Worm (Caenorhabditis elegans) whole organism, L1 larva: ENCODE measurements around the gene sre-43.

Experiments used
- C34B4.2 ChIP-seq: sonication (generic microtip); optimal IDR thresholded peaks from 2 replicates; lab custom pipeline; 2017; ENCODE audit warnings: mild to moderate bottlenecking, missing genetic modification characterization, missing compliant biosample characterization
- F16B12.6 ChIP-seq: fragments of 150-350 bp; optimal IDR thresholded peaks from 2 replicates; lab custom pipeline; 2014; ENCODE audit warnings: missing biosample characterization, missing genetic modification characterization
- aha-1 ChIP-seq: fragments of 150-350 bp; optimal IDR thresholded peaks from 2 replicates; lab custom pipeline; 2014; ENCODE audit warnings: missing biosample characterization, missing genetic modification characterization
- blmp-1 ChIP-seq: fragments of 150-350 bp; optimal IDR thresholded peaks from 2 replicates; lab custom pipeline; 2014; ENCODE audit warnings: missing biosample characterization, missing genetic modification characterization
- ceh-88 ChIP-seq: fragments of 200-800 bp; sonication (Bioruptor generic); IDR thresholded peaks from 2 replicates; pipeline ENCODE4 v1.3.6; 2022; ENCODE audit warnings: missing genetic modification characterization, missing compliant biosample characterization
- ceh-90 ChIP-seq: sonication (generic microtip); optimal IDR thresholded peaks from 2 replicates; lab custom pipeline; 2016; ENCODE audit warnings: missing genetic modification characterization, missing compliant biosample characterization
- dpl-1 ChIP-seq, 3 experiments: fragments of 150-350 bp in 2 of 3; sonication (generic microtip) in 1 of 3; optimal IDR thresholded peaks; 2 replicates each; lab custom pipeline; 2014 to 2017; ENCODE audit warnings: missing biosample characterization in 3 of 3, missing genetic modification characterization in 3 of 3, missing genetic modification reagents in 3 of 3
- dsc-1 ChIP-seq: sonication (generic microtip); optimal IDR thresholded peaks from 2 replicates; lab custom pipeline; 2016; ENCODE audit warnings: mild to moderate bottlenecking, missing genetic modification characterization, missing compliant biosample characterization
- efl-1 ChIP-seq, 4 experiments: fragments of 150-350 bp; optimal IDR thresholded peaks in 3 of 4; peaks in 1 of 4; 1 replicate in 1 of 4; 2 replicates in 3 of 4; lab custom pipeline; 2014; ENCODE audit warnings: missing biosample characterization in 2 of 4, missing genetic modification characterization in 2 of 4, missing genetic modification reagents in 2 of 4
- egl-27 ChIP-seq, 2 experiments: fragments of 150-350 bp in 1 of 2; sonication (generic microtip); optimal IDR thresholded peaks; 3 replicates each; lab custom pipeline; 2017 to 2018; ENCODE audit warnings: missing biosample characterization in 2 of 2, missing genetic modification characterization in 2 of 2, missing genetic modification reagents in 2 of 2
- elt-2 ChIP-seq: sonication (generic microtip); optimal IDR thresholded peaks from 2 replicates; lab custom pipeline; 2016; ENCODE audit warnings: missing genetic modification characterization, mild to moderate bottlenecking, inconsistent platforms, missing compliant biosample characterization, missing genetic modification reagents
- hlh-4 ChIP-seq: sonication (generic microtip); optimal IDR thresholded peaks from 2 replicates; lab custom pipeline; 2016; ENCODE audit warnings: mild to moderate bottlenecking, missing genetic modification characterization, missing compliant biosample characterization
- jun-1 ChIP-seq: fragments of 150-350 bp; optimal IDR thresholded peaks from 2 replicates; lab custom pipeline; 2014; ENCODE audit warnings: missing biosample characterization, missing genetic modification reagents, missing genetic modification characterization
- lin-35 ChIP-seq, 2 experiments: fragments of 150-350 bp; optimal IDR thresholded peaks; 2 replicates each; lab custom pipeline; 2014; ENCODE audit warnings: missing biosample characterization in 2 of 2, missing genetic modification characterization in 2 of 2, missing genetic modification reagents in 2 of 2
- lin-39 ChIP-seq: fragments of 150-350 bp; optimal IDR thresholded peaks from 2 replicates; lab custom pipeline; 2014; ENCODE audit warnings: missing biosample characterization, missing genetic modification reagents, missing genetic modification characterization
- mab-9 ChIP-seq: fragments of 200-800 bp; sonication (Bioruptor generic); IDR thresholded peaks from 2 replicates; pipeline ENCODE4 v1.3.6; 2022; ENCODE audit warnings: missing genetic modification reagents, missing genetic modification characterization, missing compliant biosample characterization
- mef-2 ChIP-seq: fragments of 150-350 bp; optimal IDR thresholded peaks from 2 replicates; lab custom pipeline; 2014; ENCODE audit warnings: missing biosample characterization, missing genetic modification characterization
- nhr-19 ChIP-seq: fragments of 200-800 bp; sonication (Bioruptor generic); conservative IDR thresholded peaks from 2 replicates; pipeline ENCODE4 v1.3.6; 2022; ENCODE audit warnings: missing genetic modification characterization, missing compliant biosample characterization
- nhr-20 ChIP-seq: sonication (generic microtip); optimal IDR thresholded peaks from 2 replicates; lab custom pipeline; 2016; ENCODE audit warnings: mild to moderate bottlenecking, missing genetic modification characterization, missing compliant biosample characterization
- nhr-237 ChIP-seq: fragments of 150-350 bp; optimal IDR thresholded peaks from 2 replicates; lab custom pipeline; 2014; ENCODE audit warnings: missing biosample characterization, missing genetic modification characterization
- nhr-47 ChIP-seq: sonication (generic microtip); optimal IDR thresholded peaks from 2 replicates; lab custom pipeline; 2016; ENCODE audit warnings: mild to moderate bottlenecking, missing genetic modification characterization, moderate library complexity, missing compliant biosample characterization
- nhr-85 ChIP-seq: sonication (generic microtip); peaks from one replicate; lab custom pipeline; 2016; ENCODE audit warnings: missing genetic modification characterization, inconsistent platforms, missing compliant biosample characterization
- pag-3 ChIP-seq: sonication (generic microtip); optimal IDR thresholded peaks from 2 replicates; lab custom pipeline; 2017; ENCODE audit warnings: missing genetic modification characterization, mild to moderate bottlenecking, missing compliant biosample characterization, antibody characterized with exemption, borderline replicate concordance; ENCODE audit not compliant: insufficient read depth
- pax-3 ChIP-seq: fragments of 200-800 bp; sonication (Bioruptor generic); optimal IDR thresholded peaks from 2 replicates; lab custom pipeline; 2018; ENCODE audit warnings: mild to moderate bottlenecking, missing genetic modification characterization, moderate library complexity, missing compliant biosample characterization
- skn-1 ChIP-seq: fragments of 150-350 bp; optimal IDR thresholded peaks from 2 replicates; lab custom pipeline; 2014; ENCODE audit warnings: missing biosample characterization, missing genetic modification characterization
- sup-37 ChIP-seq: fragments of 200-800 bp; sonication (Bioruptor generic); optimal IDR thresholded peaks from 2 replicates; lab custom pipeline; 2018; ENCODE audit warnings: mild to moderate bottlenecking, missing genetic modification characterization, missing compliant biosample characterization
- tlp-1 ChIP-seq: fragments of 150-350 bp; optimal IDR thresholded peaks from 2 replicates; lab custom pipeline; 2014; ENCODE audit warnings: missing biosample characterization, missing genetic modification characterization
- unc-98 ChIP-seq: fragments of 200-800 bp; sonication (Bioruptor generic); IDR thresholded peaks from 2 replicates; pipeline ENCODE4 v1.3.6; 2022; ENCODE audit warnings: missing genetic modification characterization, missing compliant biosample characterization
- zip-4 ChIP-seq: fragments of 200-800 bp; sonication (Bioruptor generic); optimal IDR thresholded peaks from 2 replicates; lab custom pipeline; 2018; ENCODE audit warnings: mild to moderate bottlenecking, missing genetic modification characterization, moderate library complexity, missing compliant biosample characterization
- ztf-4 ChIP-seq: fragments of 150-350 bp; optimal IDR thresholded peaks from 2 replicates; lab custom pipeline; 2014; ENCODE audit warnings: missing biosample characterization, missing genetic modification characterization

sre-43 gene

DNA sequence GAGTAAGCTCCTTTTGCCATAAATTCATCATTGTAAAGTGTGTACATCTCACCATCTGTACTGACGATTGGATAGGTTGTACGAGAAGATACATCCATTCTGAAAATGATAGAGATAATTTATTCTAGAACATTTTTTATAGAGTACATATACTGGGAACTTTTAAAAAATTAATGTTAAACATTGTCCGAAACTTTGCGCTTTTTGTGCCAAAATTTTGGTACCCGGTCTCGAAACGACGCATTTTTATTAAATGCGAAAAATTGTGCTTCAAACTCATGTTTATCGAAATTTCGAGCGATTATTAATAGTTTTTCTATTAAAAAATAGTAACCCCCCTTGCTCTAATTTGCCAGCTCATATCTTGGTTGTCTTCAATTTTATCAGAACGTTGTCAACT is 22.9 kb upstream of the sre-43 start, which contains the start of gene Y39G8B.5:
Gene Y39G8B.5, minus strand, starts transcription at position 101 of the 400 bp plus-strand sequence.
- no peak for TF ChIP-seq efl-1 (optimal IDR thresholded peaks at IDR 0.05; lab: Kevin White, UChicago)
- peak in 1 of 2 experiments; percentile 6 for TF ChIP-seq efl-1 (GFP tag; optimal IDR thresholded peaks at IDR 0.05 in 1 of 2; lab: Kevin White, UChicago)
- no peak for TF ChIP-seq ceh-88 (GFP tag; lab: Robert Waterston, UW)
- TF ChIP-seq, all 84 proteins: peak for 1

DNA sequence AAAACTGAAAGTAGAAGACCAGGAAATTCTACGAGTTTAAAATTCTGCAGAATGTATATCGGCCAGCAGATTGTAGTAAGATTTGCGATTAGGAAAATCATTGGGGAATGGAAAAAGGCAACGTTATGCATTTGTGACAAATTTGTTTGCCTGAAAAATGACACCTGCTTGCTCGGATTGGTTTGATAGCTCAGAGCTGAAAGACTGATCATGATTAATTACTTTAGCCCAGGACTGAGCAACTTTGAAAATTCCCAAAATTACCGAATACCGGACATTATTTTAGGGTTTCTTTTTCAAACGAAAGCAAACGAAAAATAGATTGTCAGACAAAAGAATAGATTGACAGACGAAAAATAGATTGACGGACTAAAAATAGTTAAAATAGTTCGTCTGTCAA is 15.7 kb upstream of the sre-43 start, which contains the start of gene sre-47:
Gene sre-47, minus strand, starts transcription at position 101 of the 400 bp plus-strand sequence.
- no peak for TF ChIP-seq efl-1 (optimal IDR thresholded peaks at IDR 0.05; lab: Kevin White, UChicago)
- TF ChIP-seq efl-1 (GFP tag; optimal IDR thresholded peaks at IDR 0.05 in 1 of 2; lab: Kevin White, UChicago), result peak in 1 of 2 experiments; percentile 76
- no peak for TF ChIP-seq blmp-1 (tag; lab: Kevin White, UChicago)
- TF ChIP-seq, all 84 proteins: peak for 1

DNA sequence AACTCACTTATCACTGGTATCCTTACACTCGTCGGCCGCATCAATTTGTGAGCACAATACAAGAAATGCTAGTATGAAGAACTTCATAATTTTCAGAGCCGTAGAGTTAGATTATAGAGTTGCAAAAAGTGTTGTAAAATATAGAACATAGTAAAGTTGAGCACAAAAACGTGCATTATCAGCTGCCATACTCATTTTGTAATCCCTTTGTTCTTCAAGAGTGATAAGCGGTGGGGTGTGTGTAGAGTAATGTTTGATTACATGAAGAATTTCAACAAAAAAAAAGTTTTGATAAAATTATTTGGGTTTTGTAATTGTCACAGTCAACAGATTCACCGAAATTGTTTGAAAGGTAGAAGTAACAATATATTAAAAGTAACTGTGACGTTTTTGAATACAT is 14.0 kb upstream of the sre-43 start, which contains the start of the genes Y39G8B.13 and Y39G8B.10:
Gene Y39G8B.13, minus strand, starts transcription at position 125 of the 400 bp plus-strand sequence.
Gene Y39G8B.10, minus strand, starts transcription at position 193 of the 400 bp plus-strand sequence.
- TF ChIP-seq elt-2 (tag; lab: Kevin White, UChicago) (peak; percentile 60), nhr-47 (tag; lab: Kevin White, UChicago) (no peak), mab-9 (GFP tag; lab: Robert Waterston, UW) (no peak)

DNA sequence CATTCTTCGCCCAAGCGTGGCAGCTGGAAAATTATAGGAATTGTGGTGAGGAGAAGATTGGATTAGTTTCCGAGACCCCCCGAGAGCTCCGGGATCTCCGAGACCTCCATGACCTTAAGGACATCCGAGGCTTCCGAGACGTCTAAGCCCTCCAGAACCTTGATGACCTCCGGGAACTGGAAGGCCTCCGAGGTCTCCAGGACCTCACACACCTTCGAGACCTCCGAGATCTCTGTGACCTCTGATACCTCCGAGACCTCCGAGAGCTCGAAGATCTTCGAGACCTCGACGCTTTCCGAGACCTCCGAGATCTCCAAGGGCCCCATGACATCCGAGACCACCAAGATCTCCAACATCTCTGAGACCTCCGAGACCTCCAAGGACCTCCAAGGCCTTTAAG is 13.4 kb upstream of the sre-43 start:
- TF ChIP-seq unc-98 (GFP tag; lab: Robert Waterston, UW) (no peak), ztf-4 (tag; lab: Kevin White, UChicago) (no peak), aha-1 (tag; lab: Kevin White, UChicago) (no peak)

DNA sequence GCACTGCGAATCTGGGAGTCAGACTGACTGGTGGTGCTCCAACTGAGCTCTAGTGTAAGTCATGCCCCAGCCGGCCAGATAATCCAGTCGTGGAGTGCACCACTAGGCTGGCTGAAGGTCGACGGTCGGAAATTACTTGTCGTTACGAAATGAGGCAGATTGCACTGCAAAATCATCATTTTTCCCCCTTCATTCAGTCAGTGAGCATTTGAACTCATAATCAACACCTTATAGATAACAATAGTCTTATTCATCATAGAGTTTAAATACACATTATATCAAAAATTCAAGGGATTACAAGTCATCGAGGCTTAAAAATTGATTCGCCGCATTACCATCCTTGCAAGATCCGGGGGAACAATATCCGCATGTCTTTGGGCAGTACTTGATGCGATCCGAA is 12.9 kb upstream of the sre-43 start:
- TF ChIP-seq nhr-237 (tag; lab: Kevin White, UChicago) (no peak), efl-1 (optimal IDR thresholded peaks at IDR 0.05; lab: Kevin White, UChicago) (no peak), efl-1 (GFP tag; optimal IDR thresholded peaks at IDR 0.05 in 1 of 2; lab: Kevin White, UChicago) (peak in 1 of 2 experiments; percentile 48), hlh-4 (tag; lab: Kevin White, UChicago) (no peak)

DNA sequence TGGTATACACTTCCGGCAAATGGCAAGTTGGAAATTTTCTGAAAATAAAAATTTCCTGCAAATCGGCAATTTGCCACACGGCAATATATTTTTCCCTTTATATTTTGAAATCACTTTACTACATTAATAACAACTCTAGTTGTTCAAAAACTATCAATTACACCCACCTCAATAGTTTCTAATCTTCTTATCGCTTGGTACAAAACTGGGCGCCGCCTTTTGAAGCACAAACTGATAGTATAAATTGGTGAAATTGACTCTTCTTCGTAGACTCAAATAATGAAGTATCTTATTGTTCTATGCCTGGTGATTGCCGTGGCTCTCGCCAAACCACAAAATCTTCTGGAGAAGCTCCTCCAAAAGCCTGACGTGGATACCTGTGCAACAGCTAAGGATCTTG is 12.2 kb upstream of the sre-43 start, which contains the start of gene Y39G8B.9:
Gene Y39G8B.9, plus strand, starts transcription at position 269 of the 400 bp plus-strand sequence.
- TF ChIP-seq efl-1 (optimal IDR thresholded peaks at IDR 0.05; lab: Kevin White, UChicago) (no peak), efl-1 (GFP tag; optimal IDR thresholded peaks at IDR 0.05 in 1 of 2; lab: Kevin White, UChicago) (peak in 1 of 2 experiments; percentile 33), pag-3 (tag; lab: Kevin White, UChicago) (no peak), elt-2 (tag; lab: Kevin White, UChicago) (peak; percentile 43)

DNA sequence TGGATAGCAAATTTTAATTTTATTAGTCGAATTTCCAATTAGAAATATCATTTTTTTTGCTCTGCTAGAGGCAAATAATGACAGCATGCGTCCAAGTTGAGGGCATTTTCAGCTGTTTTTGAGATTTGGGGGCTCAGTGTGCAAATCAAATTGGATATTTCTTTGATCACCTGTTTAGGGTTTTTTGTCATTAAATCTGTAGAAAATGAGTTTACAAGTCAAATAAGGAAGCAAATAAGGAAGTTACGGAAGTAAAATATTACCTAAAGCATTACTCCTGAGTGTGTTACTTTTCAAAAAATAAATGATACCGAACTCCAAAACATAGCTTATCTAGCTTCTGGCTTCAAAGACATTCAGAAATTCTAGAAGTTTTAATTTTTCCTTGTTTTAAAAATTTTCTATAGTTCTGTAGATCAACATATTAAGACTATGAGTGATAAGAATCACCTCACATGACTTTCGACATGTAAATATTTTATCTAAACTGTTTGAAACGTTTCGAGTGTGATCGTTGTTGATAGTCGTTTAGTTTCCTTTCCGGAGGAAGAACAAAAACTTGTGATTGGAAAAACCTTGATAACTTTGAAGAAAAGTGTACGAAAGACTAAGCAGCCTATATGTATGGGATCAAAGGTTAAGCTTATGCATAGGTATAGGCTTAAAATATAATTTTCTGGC is 11.1 kb upstream of the sre-43 start, which contains the start of gene sre-48:
Gene sre-48, minus strand, starts transcription at position 51 of the 681 bp plus-strand sequence.
- TF ChIP-seq lin-35 (GFP tag; optimal IDR thresholded peaks at IDR 0.05; lab: Kevin White, UChicago) (peak in 1 of 2 experiments; percentile 39), elt-2 (tag; lab: Kevin White, UChicago) (peak; percentile 98), nhr-20 (tag; lab: Kevin White, UChicago) (peak; percentile 25), C34B4.2 (tag; lab: Kevin White, UChicago) (no peak), jun-1 (tag; lab: Kevin White, UChicago) (peak; percentile 60)

DNA sequence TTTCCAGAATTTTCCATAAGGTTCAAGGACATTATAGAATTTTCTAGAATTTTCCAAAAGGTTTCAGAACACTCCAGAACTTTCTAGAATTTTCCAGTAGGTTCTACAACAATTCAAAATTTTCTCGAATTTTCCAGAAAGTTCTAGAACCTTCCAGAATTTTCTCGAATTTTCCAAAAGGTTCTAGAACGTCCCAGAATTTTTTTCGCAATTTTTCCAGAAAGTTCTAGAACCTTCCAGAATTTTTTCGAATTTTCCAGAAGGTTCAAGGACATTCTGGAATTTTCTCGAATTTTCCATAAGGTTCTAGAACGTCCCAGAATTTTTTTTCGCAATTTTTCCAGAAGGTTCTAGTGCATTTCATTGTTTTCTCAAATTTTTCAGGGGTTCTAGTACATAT is 8.8 kb upstream of the sre-43 start:
- TF ChIP-seq lin-39 (tag; lab: Kevin White, UChicago) (no peak), tlp-1 (tag; lab: Kevin White, UChicago) (no peak), nhr-85 (tag; lab: Kevin White, UChicago) (peak; percentile 27)

DNA sequence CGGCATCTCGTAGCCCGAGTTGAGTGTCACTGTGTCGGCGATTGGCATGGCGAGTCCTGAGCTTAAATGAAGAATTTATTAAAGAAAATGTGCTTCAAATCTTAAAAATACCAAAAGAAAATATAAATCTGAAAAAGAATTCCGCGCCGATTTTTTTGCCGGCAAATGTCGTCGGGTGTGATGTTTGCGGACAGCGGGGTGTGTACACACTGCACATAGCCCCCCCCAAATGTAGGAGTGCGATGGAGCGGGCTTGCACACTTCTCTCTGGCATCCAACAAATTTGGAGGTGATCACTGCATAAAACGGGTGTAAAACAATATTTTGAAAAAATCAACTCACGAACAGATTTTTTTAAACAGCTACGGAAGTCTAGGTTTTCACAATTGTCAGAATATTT is 7.3 kb upstream of the sre-43 start, which contains the start of gene Y39G8B.2:
Gene Y39G8B.2, minus strand, starts transcription at position 61 of the 400 bp plus-strand sequence.
- TF ChIP-seq nhr-20 (tag; lab: Kevin White, UChicago) (peak; percentile 86), egl-27 (tag; optimal IDR thresholded peaks at IDR 0.05; lab: Kevin White, UChicago) (no peak), pax-3 (peak; percentile 57), blmp-1 (tag; lab: Kevin White, UChicago) (peak; percentile 59), lin-35 (GFP tag; optimal IDR thresholded peaks at IDR 0.05; lab: Kevin White, UChicago) (peak; percentile 90 to 92), ztf-4 (tag; lab: Kevin White, UChicago) (peak; percentile 30), nhr-19 (peak; percentile 83), mef-2 (tag; lab: Kevin White, UChicago) (no peak), zip-4 (GFP tag; lab: Kevin White, UChicago) (peak; percentile 23), dpl-1 (GFP tag; optimal IDR thresholded peaks at IDR 0.05; lab: Kevin White, UChicago) (peak; percentile 83 to 88 (median 86)), nhr-237 (tag; lab: Kevin White, UChicago) (peak; percentile 51), dsc-1 (peak; percentile 67), F16B12.6 (tag; lab: Kevin White, UChicago) (peak; percentile 99), ceh-90 (no peak), skn-1 (tag; lab: Kevin White, UChicago) (peak; percentile 86), sup-37 (GFP tag; lab: Kevin White, UChicago) (no peak), lin-39 (tag; lab: Kevin White, UChicago) (no peak)
